Worm (Caenorhabditis elegans) whole organism, young adult: ENCODE measurements around the gene mif-4.

Experiments used
- B0019.2 ChIP-seq: fragments of 200-800 bp; sonication (Bioruptor generic); conservative IDR thresholded peaks from 2 replicates; pipeline ENCODE4 v1.3.6; 2022; ENCODE audit warnings: missing genetic modification reagents, missing genetic modification characterization, missing compliant biosample characterization
- F55B11.4 ChIP-seq: sonication (generic microtip); optimal IDR thresholded peaks from 2 replicates; lab custom pipeline; 2016; ENCODE audit warnings: missing compliant biosample characterization, missing genetic modification characterization, borderline replicate concordance; ENCODE audit not compliant: insufficient read depth
- F57A8.1 ChIP-seq: fragments of 200-800 bp; sonication (Bioruptor generic); optimal IDR thresholded peaks from 2 replicates; lab custom pipeline; 2018; ENCODE audit warnings: mild to moderate bottlenecking, missing genetic modification characterization, moderate library complexity, missing compliant biosample characterization
- F57C9.4 ChIP-seq: sonication (generic microtip); optimal IDR thresholded peaks from 2 replicates; lab custom pipeline; 2017; ENCODE audit warnings: mild to moderate bottlenecking, missing genetic modification characterization, missing compliant biosample characterization
- aptf-2 ChIP-seq: fragments of 200-800 bp; sonication (Bioruptor generic); conservative IDR thresholded peaks from 2 replicates; pipeline ENCODE4 v1.3.6; 2022; ENCODE audit warnings: missing genetic modification reagents, missing genetic modification characterization, missing compliant biosample characterization
- ceh-27 ChIP-seq: fragments of 200-800 bp; sonication (Bioruptor generic); optimal IDR thresholded peaks from 2 replicates; lab custom pipeline; 2018; ENCODE audit warnings: mild to moderate bottlenecking, missing genetic modification characterization, moderate library complexity, missing compliant biosample characterization
- egl-18 ChIP-seq: fragments of 200-800 bp; sonication (Bioruptor generic); IDR thresholded peaks from 2 replicates; pipeline ENCODE4 v1.3.6; 2022; ENCODE audit warnings: missing genetic modification reagents, missing genetic modification characterization, missing compliant biosample characterization
- madf-8 ChIP-seq: fragments of 200-800 bp; sonication (Bioruptor generic); conservative IDR thresholded peaks from 2 replicates; pipeline ENCODE4 v1.3.6; 2022; ENCODE audit warnings: missing genetic modification reagents, missing genetic modification characterization, missing compliant biosample characterization

DNA sequence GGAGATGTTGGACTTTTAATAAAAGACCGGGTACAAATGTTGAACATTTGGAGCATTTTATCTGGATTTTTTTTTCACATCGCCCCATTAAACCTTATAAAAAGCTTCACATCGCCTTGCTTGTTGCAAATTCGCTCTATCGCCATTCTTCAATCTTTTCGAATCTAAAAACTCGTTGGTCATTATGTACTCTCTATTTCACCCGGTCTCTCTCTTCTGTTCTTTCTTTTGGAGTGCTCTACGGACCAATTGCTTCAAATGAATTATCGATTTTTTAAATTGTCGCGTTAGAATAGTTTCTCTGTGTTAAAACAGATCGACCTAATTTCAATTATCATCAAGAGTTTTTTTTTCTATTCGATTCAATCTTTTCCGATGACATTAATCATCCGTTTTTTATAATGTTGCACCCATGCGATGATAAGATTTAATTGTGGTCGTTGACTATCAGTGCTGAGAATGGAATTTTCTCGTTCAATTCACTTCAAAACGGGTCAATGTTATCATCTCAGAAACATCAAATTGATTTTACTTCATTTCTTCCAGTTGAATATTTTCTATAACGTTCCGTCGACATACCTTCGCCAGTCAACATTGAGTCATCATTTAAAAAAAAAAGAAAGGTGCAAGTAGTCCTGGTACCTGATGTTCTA lies 8.3 kb downstream of the mif-4 start:
- TF ChIP-seq egl-18 (GFP tag; lab: Robert Waterston, UW) (no peak), B0019.2 (no peak), F57A8.1 (GFP tag; lab: Kevin White, UChicago) (no peak), F57C9.4 (tag; lab: Kevin White, UChicago) (no peak), ceh-27 (no peak), aptf-2 (no peak), madf-8 (no peak), F55B11.4 (tag; lab: Kevin White, UChicago) (no peak)
